Fruit fly (Drosophila melanogaster): Measurements from ENCODE around the gene tal-2A.
A peak's percentile ranks its signal among the peaks of the same experiment; 100 is the strongest.

The tal-2A gene

dm6 chr3R:13817480-13818305 is 4.8 kb downstream of the tal-2A start (continued):
- TF ChIP-seq dm (GFP tag; optimal IDR thresholded peaks at IDR 0.05) = no peak
- TF ChIP-seq Drgx (GFP tag; IDR thresholded peaks at IDR 0.05) = peak; percentile 59
- TF ChIP-seq Dll (GFP tag; IDR thresholded peaks at IDR 0.05; ENCODE audit: partially characterized antibody) = no peak
- TF ChIP-seq insv (GFP tag; optimal IDR thresholded peaks at IDR 0.05) = no peak
- TF ChIP-seq zen2 (GFP tag; IDR thresholded peaks at IDR 0.05; ENCODE audit: partially characterized antibody) = no peak
- TF ChIP-seq CG32772 (GFP tag; IDR thresholded peaks at IDR 0.05) = peak; percentile 59
- TF ChIP-seq sc (optimal IDR thresholded peaks at IDR 0.05) = no peak
- TF ChIP-seq sc (GFP tag; optimal IDR thresholded peaks at IDR 0.05) = peak; percentile 78
- TF ChIP-seq CG9437 (GFP tag; optimal IDR thresholded peaks at IDR 0.05) = peak; percentile 66
- TF ChIP-seq CG10959 (GFP tag; IDR thresholded peaks at IDR 0.05) = no peak
- TF ChIP-seq CG12942 (GFP tag; optimal IDR thresholded peaks at IDR 0.05) = peak; percentile 29
- peak; percentile 28 for TF ChIP-seq jing (GFP tag; optimal IDR thresholded peaks at IDR 0.05)
- no peak for TF ChIP-seq CG6813 (GFP tag; optimal IDR thresholded peaks at IDR 0.05)
- no peak for TF ChIP-seq CG18011 (GFP tag; optimal IDR thresholded peaks at IDR 0.05)
- peak; percentile 18 for TF ChIP-seq sug (tag; optimal IDR thresholded peaks at IDR 0.05)
- peak; percentile 99 for TF ChIP-seq Blimp-1 (GFP tag; optimal IDR thresholded peaks at IDR 0.05)
- TF ChIP-seq CG15479 (GFP tag; optimal IDR thresholded peaks at IDR 0.05) = no peak
- TF ChIP-seq ci (GFP tag; IDR thresholded peaks at IDR 0.05) = peak; percentile 62
- peak; percentile 4 for TF ChIP-seq CG1233 (GFP tag; optimal IDR thresholded peaks at IDR 0.05)
- TF ChIP-seq Nf-YA (GFP tag; IDR thresholded peaks at IDR 0.05) = no peak
- TF ChIP-seq fd3F (GFP tag; optimal IDR thresholded peaks at IDR 0.05) = no peak
- peak; percentile 5; the same call in 1 of the 2 replicates for TF ChIP-seq sob (GFP tag; IDR thresholded peaks at IDR 0.05)
- peak; percentile 68 for TF ChIP-seq onecut (GFP tag; IDR thresholded peaks at IDR 0.05)
- TF ChIP-seq CG7839 (tag; optimal IDR thresholded peaks at IDR 0.05) = peak; percentile 82
- TF ChIP-seq CG17612 (GFP tag; IDR thresholded peaks at IDR 0.05) = no peak
- TF ChIP-seq cwo (GFP tag; optimal IDR thresholded peaks at IDR 0.05) = peak; percentile 22
- TF ChIP-seq CG30431 (GFP tag; optimal IDR thresholded peaks at IDR 0.05) = peak; percentile 9
- TF ChIP-seq sqz (GFP tag; optimal IDR thresholded peaks at IDR 0.05) = peak; percentile 33
- TF ChIP-seq CG13296 (GFP tag; optimal IDR thresholded peaks at IDR 0.05) = no peak
- no peak for TF ChIP-seq ato (GFP tag; IDR thresholded peaks at IDR 0.05; ENCODE audit: partially characterized antibody)
- no peak for TF ChIP-seq CG7745 (tag; optimal IDR thresholded peaks at IDR 0.05)
- TF ChIP-seq kay (GFP tag; optimal IDR thresholded peaks at IDR 0.05) = peak; percentile 50
- no peak for TF ChIP-seq slp2 (GFP tag; optimal IDR thresholded peaks at IDR 0.05)
- TF ChIP-seq Gsc (GFP tag; IDR thresholded peaks at IDR 0.05) = no peak
- no peak for TF ChIP-seq mirr (GFP tag; optimal IDR thresholded peaks at IDR 0.05)
- TF ChIP-seq dimm (GFP tag; IDR thresholded peaks at IDR 0.05) = no peak
- no peak for TF ChIP-seq Hey (tag; optimal IDR thresholded peaks at IDR 0.05)
- TF ChIP-seq jigr1 (GFP tag; IDR thresholded peaks at IDR 0.05) = no peak
- no peak for TF ChIP-seq CG14965 (GFP tag; optimal IDR thresholded peaks at IDR 0.05; ENCODE audit: borderline replicate concordance)
- TF ChIP-seq Sry-δ (GFP tag; optimal IDR thresholded peaks at IDR 0.05) = no peak
- TF ChIP-seq CG8359 (GFP tag; optimal IDR thresholded peaks at IDR 0.05; ENCODE audit: borderline replicate concordance) = no peak
- TF ChIP-seq aop (GFP tag; IDR thresholded peaks at IDR 0.05) = no peak
- peak; percentile 6 for TF ChIP-seq Nf-YC (tag; optimal IDR thresholded peaks at IDR 0.05)
- peak; percentile 77 for TF ChIP-seq Ptx1 (GFP tag; IDR thresholded peaks at IDR 0.05)
- no peak for TF ChIP-seq Ada2b (GFP tag; IDR thresholded peaks at IDR 0.05)
- TF ChIP-seq Kr (GFP tag; optimal IDR thresholded peaks at IDR 0.05) = no peak
- peak; percentile 16 for TF ChIP-seq CG17802 (tag; optimal IDR thresholded peaks at IDR 0.05)
- peak; percentile 29 for TF ChIP-seq CG1602 (GFP tag; optimal IDR thresholded peaks at IDR 0.05)
- no peak for TF ChIP-seq gro (GFP tag; optimal IDR thresholded peaks at IDR 0.05)

Measured in whole organism, embryonic.